Worm (Caenorhabditis elegans) whole organism, mixed stage, embryonic: ENCODE results near the gene C45H4.18.

Source experiments
- M03D4.4 ChIP-seq: sonication (generic microtip); optimal IDR thresholded peaks from 2 replicates; lab custom pipeline; 2017; ENCODE audit warnings: mild to moderate bottlenecking, missing genetic modification characterization, missing compliant biosample characterization
- bed-3 ChIP-seq: fragments of 200-800 bp; sonication (Bioruptor generic); optimal IDR thresholded peaks from 3 replicates; lab custom pipeline; 2018; ENCODE audit warnings: mild to moderate bottlenecking, missing genetic modification characterization, moderate library complexity, missing compliant biosample characterization
- ceh-39 ChIP-seq: fragments of 150-350 bp; optimal IDR thresholded peaks from 2 replicates; lab custom pipeline; 2014; ENCODE audit warnings: missing biosample characterization, missing genetic modification characterization
- ceh-43 ChIP-seq: fragments of 200-800 bp; sonication (Bioruptor generic); optimal IDR thresholded peaks from 2 replicates; lab custom pipeline; 2018; ENCODE audit warnings: mild to moderate bottlenecking, missing genetic modification characterization, moderate library complexity, missing compliant biosample characterization
- ceh-83 ChIP-seq: fragments of 200-800 bp; sonication (Bioruptor generic); optimal IDR thresholded peaks from 2 replicates; lab custom pipeline; 2018; ENCODE audit warnings: mild to moderate bottlenecking, missing genetic modification characterization, missing compliant biosample characterization
- ces-1 ChIP-seq: fragments of 150-350 bp; optimal IDR thresholded peaks from 2 replicates; lab custom pipeline; 2014; ENCODE audit warnings: missing biosample characterization, missing genetic modification reagents, missing genetic modification characterization
- cnd-1 ChIP-seq: fragments of 200-800 bp; sonication (Bioruptor generic); optimal IDR thresholded peaks from 2 replicates; lab custom pipeline; 2018; ENCODE audit warnings: mild to moderate bottlenecking, missing genetic modification characterization, missing compliant biosample characterization
- drap-1 ChIP-seq: fragments of 200-800 bp; sonication (Bioruptor generic); optimal IDR thresholded peaks from 3 replicates; lab custom pipeline; 2018; ENCODE audit warnings: mild to moderate bottlenecking, missing genetic modification characterization, missing compliant biosample characterization
- elt-1 ChIP-seq: sonication (generic microtip); optimal IDR thresholded peaks from 2 replicates; lab custom pipeline; 2017; ENCODE audit warnings: missing genetic modification characterization, mild to moderate bottlenecking, missing compliant biosample characterization, antibody characterized with exemption, moderate library complexity, borderline replicate concordance; ENCODE audit not compliant: insufficient read depth
- flh-1 ChIP-seq: fragments of 200-800 bp; sonication (Bioruptor generic); optimal IDR thresholded peaks from 2 replicates; lab custom pipeline; 2018; ENCODE audit warnings: mild to moderate bottlenecking, missing genetic modification characterization, moderate library complexity, missing compliant biosample characterization
- ham-2 ChIP-seq: fragments of 200-800 bp; sonication (Bioruptor generic); optimal IDR thresholded peaks from 2 replicates; lab custom pipeline; 2018; ENCODE audit warnings: mild to moderate bottlenecking, missing genetic modification characterization, missing compliant biosample characterization
- hlh-1 ChIP-seq: fragments of 150-350 bp; optimal IDR thresholded peaks from 2 replicates; lab custom pipeline; 2014; ENCODE audit warnings: missing biosample characterization, missing genetic modification reagents, missing genetic modification characterization
- lin-13 ChIP-seq: fragments of 150-350 bp; optimal IDR thresholded peaks from 2 replicates; lab custom pipeline; 2014; ENCODE audit warnings: missing biosample characterization, missing genetic modification characterization
- lin-32 ChIP-seq: fragments of 200-800 bp; sonication (Bioruptor generic); optimal IDR thresholded peaks from 2 replicates; lab custom pipeline; 2018; ENCODE audit warnings: mild to moderate bottlenecking, missing genetic modification characterization, missing compliant biosample characterization
- lsy-2 ChIP-seq: fragments of 150-350 bp; optimal IDR thresholded peaks from 2 replicates; lab custom pipeline; 2014; ENCODE audit warnings: missing biosample characterization, missing genetic modification characterization
- mab-5 ChIP-seq: fragments of 150-350 bp; optimal IDR thresholded peaks from 2 replicates; lab custom pipeline; 2014; ENCODE audit warnings: missing biosample characterization, missing genetic modification characterization
- mep-1 ChIP-seq: fragments of 150-350 bp; optimal IDR thresholded peaks from 2 replicates; lab custom pipeline; 2017; ENCODE audit warnings: missing biosample characterization, missing genetic modification reagents, missing genetic modification characterization, inconsistent platforms
- nhr-12 ChIP-seq: fragments of 150-350 bp; optimal IDR thresholded peaks from 2 replicates; lab custom pipeline; 2014; ENCODE audit warnings: missing biosample characterization, missing genetic modification characterization
- nhr-2 ChIP-seq: fragments of 150-350 bp; optimal IDR thresholded peaks from 2 replicates; lab custom pipeline; 2014; ENCODE audit warnings: missing biosample characterization, missing genetic modification characterization
- nhr-28 ChIP-seq: fragments of 150-350 bp; optimal IDR thresholded peaks from 2 replicates; lab custom pipeline; 2014; ENCODE audit warnings: missing biosample characterization, missing genetic modification characterization
- nhr-76 ChIP-seq: sonication (generic microtip); optimal IDR thresholded peaks from 2 replicates; lab custom pipeline; 2017; ENCODE audit warnings: missing biosample characterization, missing genetic modification characterization
- pha-4 ChIP-seq: fragments of 150-350 bp; optimal IDR thresholded peaks from 2 replicates; lab custom pipeline; 2018; ENCODE audit warnings: missing biosample characterization, missing genetic modification reagents, missing genetic modification characterization
- sem-2 ChIP-seq: fragments of 200-800 bp; sonication (Bioruptor generic); optimal IDR thresholded peaks from 2 replicates; lab custom pipeline; 2018; ENCODE audit warnings: mild to moderate bottlenecking, missing genetic modification characterization, missing compliant biosample characterization
- tbx-8 ChIP-seq: fragments of 200-800 bp; sonication (Bioruptor generic); optimal IDR thresholded peaks from 2 replicates; lab custom pipeline; 2018; ENCODE audit warnings: mild to moderate bottlenecking, missing genetic modification characterization, moderate library complexity, missing compliant biosample characterization
- unc-120 ChIP-seq: sonication (generic microtip); optimal IDR thresholded peaks from 2 replicates; lab custom pipeline; 2017; ENCODE audit warnings: missing genetic modification characterization, missing compliant biosample characterization; ENCODE audit not compliant: poor library complexity, severe bottlenecking
- unc-39 ChIP-seq: fragments of 150-350 bp; optimal IDR thresholded peaks from 2 replicates; lab custom pipeline; 2014; ENCODE audit warnings: missing biosample characterization, missing genetic modification characterization
- zip-8 ChIP-seq: fragments of 150-350 bp; optimal IDR thresholded peaks from 2 replicates; lab custom pipeline; 2014; ENCODE audit warnings: missing biosample characterization, missing genetic modification characterization
- ztf-11 ChIP-seq: fragments of 150-350 bp; optimal IDR thresholded peaks from 2 replicates; lab custom pipeline; 2014; ENCODE audit warnings: missing biosample characterization, missing genetic modification characterization

C45H4.18 gene

DNA sequence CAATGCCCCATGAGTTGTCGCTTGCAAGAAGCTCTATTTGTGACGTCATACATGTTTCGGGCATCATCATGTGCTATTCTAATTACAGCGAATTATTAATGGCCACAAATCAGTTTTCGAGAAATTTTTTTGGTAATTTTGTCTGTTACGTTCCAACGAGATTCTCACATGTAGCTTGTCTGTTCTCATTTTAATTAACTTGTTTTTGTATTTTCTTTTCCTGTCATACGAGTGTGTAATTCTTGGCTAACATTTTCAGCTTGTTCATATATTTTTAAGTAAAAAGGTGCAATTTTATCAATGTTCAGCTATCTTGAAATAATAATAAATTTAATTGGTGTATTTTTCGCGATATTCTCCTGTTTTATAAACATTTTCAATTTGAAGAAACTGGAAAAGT lies 20.1 kb upstream of the C45H4.18 start, which contains the start of gene srbc-21:
srbc-21 (plus strand) TSS at position 301 of the 400 bp plus-strand sequence.
- TF ChIP-seq zip-8 (tag; lab: Kevin White, UChicago) (peak; percentile 5), unc-120 (tag; lab: Kevin White, UChicago) (no peak)

DNA sequence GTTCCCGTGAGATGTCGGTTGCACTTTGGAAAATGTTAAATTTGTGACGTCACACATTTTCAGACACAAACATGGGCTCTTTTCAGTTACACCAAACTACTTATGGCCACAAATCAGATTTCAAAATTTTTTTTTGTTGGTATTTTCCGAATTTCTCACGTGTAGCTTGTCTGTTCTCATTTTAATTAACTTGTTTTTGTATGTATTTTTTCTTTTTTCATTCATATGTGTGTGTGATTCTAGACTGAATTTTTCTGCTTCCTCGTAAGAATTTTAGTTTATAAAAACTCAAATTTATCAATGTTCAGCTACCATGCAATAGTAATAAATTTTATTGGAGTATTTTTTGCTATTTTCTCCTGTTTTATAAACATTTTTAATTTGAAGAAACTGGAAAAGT lies 18.5 kb upstream of the C45H4.18 start, which contains the start of gene srbc-22:
srbc-22 (plus strand) TSS at position 301 of the 400 bp plus-strand sequence.
- TF ChIP-seq nhr-12 (tag; lab: Kevin White, UChicago) (no peak), zip-8 (tag; lab: Kevin White, UChicago) (peak; percentile 23), ceh-83 (GFP tag; lab: Kevin White, UChicago) (no peak)
- TF ChIP-seq, all 35 proteins: peak for 1

DNA sequence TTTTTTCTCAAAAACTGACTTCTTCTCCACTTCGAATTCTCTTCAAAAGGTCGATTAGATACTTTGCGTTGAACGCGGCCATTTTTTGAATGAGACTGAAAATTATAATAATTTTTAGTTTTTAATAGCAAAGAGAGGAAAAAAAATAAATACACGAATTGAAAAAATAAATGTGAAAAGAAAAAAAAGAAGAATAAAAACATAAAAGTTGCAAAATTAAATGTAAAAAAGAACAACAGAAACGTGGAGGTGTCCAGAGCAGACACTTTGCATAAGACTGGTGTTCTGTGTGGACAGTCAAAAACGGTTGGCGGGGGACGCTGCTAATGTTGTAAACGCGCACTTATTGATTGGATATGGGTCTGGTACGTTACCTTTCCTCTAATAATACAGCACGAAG lies 16.0 kb upstream of the C45H4.18 start, which contains the start of gene C45H4.14:
C45H4.14 (minus strand) TSS at position 101 of the 400 bp plus-strand sequence.
- TF ChIP-seq ztf-11, result no peak
- no peak for TF ChIP-seq unc-39 (tag; lab: Kevin White, UChicago)
- TF ChIP-seq ceh-39 (tag; lab: Kevin White, UChicago), result no peak
- no peak for TF ChIP-seq lsy-2

DNA sequence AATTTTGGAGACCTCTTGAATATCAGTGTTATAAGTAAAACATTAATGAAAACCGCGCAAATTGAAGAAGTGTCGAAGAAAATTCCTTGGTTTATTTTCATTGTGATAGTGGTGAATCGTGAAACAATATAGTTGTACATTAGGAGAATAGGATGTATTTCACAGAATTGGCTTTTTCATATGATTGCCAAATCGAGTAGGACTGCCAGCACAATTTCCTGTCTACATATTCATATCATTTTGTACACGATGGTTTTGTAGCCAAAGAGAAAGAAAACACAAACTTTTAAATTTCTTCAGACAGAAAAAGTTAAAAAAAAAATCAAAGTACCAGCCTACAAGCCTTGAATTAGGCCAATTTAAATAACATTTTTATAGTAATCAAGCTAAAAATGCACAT lies 11.6 kb upstream of the C45H4.18 start, which contains the start of gene str-255:
str-255 (minus strand) TSS at position 101 of the 400 bp plus-strand sequence.
- TF ChIP-seq zip-8 (tag; lab: Kevin White, UChicago) (no peak), M03D4.4 (tag; lab: Kevin White, UChicago) (no peak), mep-1 (no peak), sem-2 (GFP tag; lab: Kevin White, UChicago) (no peak), nhr-76 (tag; lab: Kevin White, UChicago) (no peak), flh-1 (no peak), tbx-8 (GFP tag; lab: Kevin White, UChicago) (no peak), ceh-83 (GFP tag; lab: Kevin White, UChicago) (no peak), lin-32 (no peak)

DNA sequence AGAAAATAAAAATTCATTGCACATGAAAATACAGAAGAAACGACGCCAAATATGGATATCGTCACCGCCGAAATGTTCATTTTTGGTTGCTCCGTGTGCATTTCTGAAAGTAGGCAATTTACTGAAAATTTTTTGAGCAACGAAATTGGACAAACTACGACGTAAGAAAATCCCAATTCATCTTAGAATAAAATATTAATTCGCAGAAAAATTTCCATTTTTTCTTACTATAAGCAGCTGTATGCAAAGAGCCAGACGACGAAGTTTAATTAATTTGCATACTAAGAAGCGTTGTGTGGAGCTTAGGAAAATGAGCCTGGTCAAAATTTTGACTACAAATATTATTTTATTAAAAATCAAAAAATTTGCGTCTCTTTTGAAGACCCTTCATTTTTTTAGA lies 8.7 kb upstream of the C45H4.18 start, which contains the start of gene srbc-19:
srbc-19 (minus strand) TSS at position 101 of the 400 bp plus-strand sequence.
- TF ChIP-seq elt-1 (tag; lab: Kevin White, UChicago) (no peak), pha-4 (tag; lab: Kevin White, UChicago) (no peak), drap-1 (GFP tag; lab: Kevin White, UChicago) (no peak), cnd-1 (no peak), ztf-11 (no peak), hlh-1 (tag; lab: Kevin White, UChicago) (no peak), tbx-8 (GFP tag; lab: Kevin White, UChicago) (no peak)

DNA sequence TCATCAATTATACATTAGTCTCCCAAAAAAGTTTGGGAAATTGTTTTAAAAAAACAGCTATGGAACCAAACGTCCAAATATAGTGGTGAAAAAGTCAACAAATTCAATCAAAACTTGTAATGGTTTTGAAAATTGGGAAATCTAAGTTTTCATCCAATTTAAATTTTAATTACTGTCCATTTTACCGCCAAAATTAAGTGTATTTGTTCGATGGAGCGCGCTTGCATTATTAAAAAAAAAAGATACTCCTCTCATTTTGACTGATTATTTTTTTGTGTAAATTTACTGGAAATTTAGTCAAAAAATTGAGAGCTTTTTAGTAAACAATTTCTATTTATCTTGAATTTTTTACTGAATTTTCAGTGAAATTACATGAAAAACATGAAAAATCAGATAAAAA lies 877 bp upstream of the C45H4.18 start:
- TF ChIP-seq flh-1, result no peak
- no peak for TF ChIP-seq ceh-83 (GFP tag; lab: Kevin White, UChicago)
- no peak for TF ChIP-seq bed-3
- no peak for TF ChIP-seq mab-5 (tag; lab: Kevin White, UChicago)
- TF ChIP-seq ceh-43, result no peak
- TF ChIP-seq lin-32, result no peak
- TF ChIP-seq lin-13 (tag; lab: Kevin White, UChicago), result no peak
- no peak for TF ChIP-seq ham-2 (GFP tag; lab: Kevin White, UChicago)
- no peak for TF ChIP-seq nhr-12 (tag; lab: Kevin White, UChicago)
- no peak for TF ChIP-seq elt-1 (tag; lab: Kevin White, UChicago)
- TF ChIP-seq unc-39 (tag; lab: Kevin White, UChicago), result no peak
- no peak for TF ChIP-seq ceh-39 (tag; lab: Kevin White, UChicago)
- TF ChIP-seq nhr-2 (tag; lab: Kevin White, UChicago), result no peak
- no peak for TF ChIP-seq ces-1 (GFP tag; lab: Kevin White, UChicago)
- TF ChIP-seq hlh-1 (tag; lab: Kevin White, UChicago), result no peak
- no peak for TF ChIP-seq cnd-1
- no peak for TF ChIP-seq nhr-28 (tag; lab: Kevin White, UChicago)
- TF ChIP-seq unc-120 (tag; lab: Kevin White, UChicago), result no peak
- no peak for TF ChIP-seq tbx-8 (GFP tag; lab: Kevin White, UChicago)
- TF ChIP-seq, all 35 proteins: peak for 0
